Worm (Caenorhabditis elegans) whole organism, L2 larva: Measurements from ENCODE around the gene srh-251.

Experiments used
- F13H6.1 ChIP-seq: sonication (generic microtip); optimal IDR thresholded peaks from 2 replicates; lab custom pipeline; 2016; ENCODE audit warnings: missing genetic modification characterization, missing compliant biosample characterization
- ceh-82 ChIP-seq: fragments of 150-350 bp; optimal IDR thresholded peaks from 2 replicates; lab custom pipeline; 2014; ENCODE audit warnings: missing biosample characterization, missing genetic modification characterization
- elt-3 ChIP-seq: sonication (generic microtip); optimal IDR thresholded peaks from 2 replicates; lab custom pipeline; 2017; ENCODE audit warnings: missing biosample characterization, missing genetic modification characterization
- mdl-1 ChIP-seq, 2 experiments: fragments of 150-350 bp in 1 of 2; sonication (generic microtip) in 1 of 2; optimal IDR thresholded peaks; 2 replicates each; lab custom pipeline; 2017; ENCODE audit warnings: missing biosample characterization in 2 of 2, missing genetic modification characterization in 2 of 2
- unc-62 ChIP-seq: fragments of 150-350 bp; optimal IDR thresholded peaks from 2 replicates; lab custom pipeline; 2014; ENCODE audit warnings: missing biosample characterization, missing genetic modification reagents, missing genetic modification characterization
- zag-1 ChIP-seq: fragments of 150-350 bp; optimal IDR thresholded peaks from 2 replicates; lab custom pipeline; 2014; ENCODE audit warnings: missing biosample characterization, missing genetic modification characterization
- ztf-11 ChIP-seq: sonication (generic microtip); optimal IDR thresholded peaks from 2 replicates; lab custom pipeline; 2017; ENCODE audit warnings: missing biosample characterization, missing genetic modification characterization

DNA sequence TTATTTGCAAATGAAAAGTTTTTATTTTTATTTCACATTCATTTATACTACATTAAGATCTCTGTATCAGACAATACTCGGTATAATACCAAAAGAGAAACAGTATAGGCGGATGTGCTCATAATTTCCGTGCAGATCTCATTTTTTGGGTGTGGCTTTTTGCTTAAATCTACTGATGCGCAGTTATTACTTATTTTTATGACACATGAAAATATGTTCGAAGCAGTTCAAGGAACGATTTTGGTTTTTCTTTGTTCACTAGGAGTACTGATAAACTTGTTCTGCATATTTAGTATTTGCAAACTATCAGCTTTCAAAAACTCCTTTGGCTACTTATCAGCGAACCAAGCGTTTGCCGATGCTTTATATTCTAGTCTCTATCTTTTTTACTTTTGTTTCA lies 27.3 kb downstream of the srh-251 start, which contains the start of gene srx-58:
- TF ChIP-seq zag-1 (tag; lab: Kevin White, UChicago) (no peak), mdl-1 (tag; optimal IDR thresholded peaks at IDR 0.05; lab: Kevin White, UChicago) (no peak), unc-62 (GFP tag; lab: Kevin White, UChicago) (no peak), elt-3 (tag; lab: Kevin White, UChicago) (no peak), F13H6.1 (tag; lab: Kevin White, UChicago) (no peak), ceh-82 (tag; lab: Kevin White, UChicago) (no peak), ztf-11 (tag; lab: Kevin White, UChicago) (no peak)
